Fruit fly (Drosophila melanogaster) whole organism, embryonic: ENCODE data around the gene Ada2a.

Experiments used
- Asciz ChIP-seq: fragments of 200-800 bp; sonication (Bioruptor generic); optimal IDR thresholded peaks from 2 replicates; lab custom pipeline; 2017; ENCODE audit warnings: missing biosample characterization, mild to moderate bottlenecking, missing genetic modification characterization, missing genetic modification reagents
- B-H2 ChIP-seq: fragments of 200-800 bp; sonication (Bioruptor generic); optimal IDR thresholded peaks from 2 replicates; lab custom pipeline; 2018; ENCODE audit warnings: missing biosample characterization, mild to moderate bottlenecking, missing genetic modification characterization
- CG11723 ChIP-seq: fragments of 200-800 bp; sonication (Bioruptor generic); optimal IDR thresholded peaks from 2 replicates; lab custom pipeline; 2017; ENCODE audit warnings: missing biosample characterization, mild to moderate bottlenecking, missing genetic modification characterization
- CG12942 ChIP-seq: fragments of 200-800 bp; sonication (Bioruptor generic); optimal IDR thresholded peaks from 3 replicates; lab custom pipeline; 2016; ENCODE audit warnings: missing biosample characterization, missing genetic modification characterization
- CG13424 ChIP-seq: fragments of 200-800 bp; sonication (Bioruptor generic); optimal IDR thresholded peaks from 2 replicates; lab custom pipeline; 2019; ENCODE audit warnings: missing biosample characterization, mild to moderate bottlenecking, missing genetic modification characterization, moderate library complexity
- CG13624 ChIP-seq: fragments of 200-800 bp; sonication (Bioruptor generic); optimal IDR thresholded peaks from 2 replicates; lab custom pipeline; 2016; ENCODE audit warnings: missing biosample characterization, missing genetic modification characterization
- CG14860 ChIP-seq: fragments of 200-800 bp; sonication (Bioruptor generic); IDR thresholded peaks from 3 replicates; pipeline ENCODE4 v1.3.6; 2022; ENCODE audit warnings: missing biosample characterization, missing genetic modification characterization; ENCODE audit not compliant: partially characterized antibody
- CG1603 ChIP-seq: fragments of 200-800 bp; sonication (Bioruptor generic); optimal IDR thresholded peaks from 2 replicates; lab custom pipeline; 2019; ENCODE audit warnings: missing biosample characterization, mild to moderate bottlenecking, missing genetic modification characterization, moderate library complexity
- CG16779 ChIP-seq: fragments of 200-800 bp; sonication (Bioruptor generic); IDR thresholded peaks from 2 replicates; pipeline ENCODE4 v1.3.6; 2022; ENCODE audit warnings: missing biosample characterization, missing genetic modification characterization
- CG17361 ChIP-seq: fragments of 200-800 bp; sonication (Bioruptor generic); IDR thresholded peaks from 3 replicates; pipeline ENCODE4 v1.3.6; 2022; ENCODE audit warnings: missing biosample characterization, missing genetic modification characterization
- CG2120 ChIP-seq: fragments of 200-800 bp; sonication (Bioruptor generic); optimal IDR thresholded peaks from 3 replicates; lab custom pipeline; 2016; ENCODE audit warnings: missing biosample characterization, missing genetic modification characterization
- CG33213 ChIP-seq: fragments of 200-800 bp; sonication (Bioruptor generic); optimal IDR thresholded peaks from 3 replicates; lab custom pipeline; 2016; ENCODE audit warnings: missing biosample characterization, missing genetic modification characterization
- CG3407 ChIP-seq: fragments of 200-800 bp; sonication (Bioruptor generic); optimal IDR thresholded peaks from 2 replicates; lab custom pipeline; 2018; ENCODE audit warnings: missing biosample characterization, mild to moderate bottlenecking, missing genetic modification characterization
- CG4282 ChIP-seq: fragments of 200-800 bp; sonication (Bioruptor generic); optimal IDR thresholded peaks from 2 replicates; lab custom pipeline; 2016; ENCODE audit warnings: missing biosample characterization, missing genetic modification characterization
- CG4707 ChIP-seq: fragments of 200-800 bp; sonication (Bioruptor generic); optimal IDR thresholded peaks from 2 replicates; lab custom pipeline; 2018; ENCODE audit warnings: missing biosample characterization, mild to moderate bottlenecking, missing genetic modification characterization, moderate library complexity
- CG4854 ChIP-seq: fragments of 200-800 bp; sonication (Bioruptor generic); optimal IDR thresholded peaks from 2 replicates; lab custom pipeline; 2016; ENCODE audit warnings: missing biosample characterization, missing genetic modification characterization, inconsistent platforms
- CG6254 ChIP-seq: fragments of 200-800 bp; sonication (Bioruptor generic); optimal IDR thresholded peaks from 3 replicates; lab custom pipeline; 2017; ENCODE audit warnings: mild to moderate bottlenecking, missing biosample characterization, missing genetic modification reagents, missing genetic modification characterization
- CG6854 ChIP-seq: fragments of 200-800 bp; sonication (Bioruptor generic); optimal IDR thresholded peaks from 3 replicates; lab custom pipeline; 2017; ENCODE audit warnings: missing biosample characterization, mild to moderate bottlenecking, missing genetic modification characterization
- CG7271 ChIP-seq: fragments of 200-800 bp; sonication (Bioruptor generic); optimal IDR thresholded peaks from 2 replicates; lab custom pipeline; 2018; ENCODE audit warnings: missing biosample characterization, mild to moderate bottlenecking, missing genetic modification characterization, moderate library complexity
- CHES-1-like ChIP-seq: fragments of 200-800 bp; sonication (Bioruptor generic); optimal IDR thresholded peaks from 2 replicates; lab custom pipeline; 2016; ENCODE audit warnings: missing biosample characterization, missing genetic modification characterization
- Dip2 ChIP-seq: fragments of 200-800 bp; sonication (Bioruptor generic); IDR thresholded peaks from 2 replicates; pipeline ENCODE4 v1.3.6; 2022; ENCODE audit warnings: missing biosample characterization, missing genetic modification characterization
- Gsc ChIP-seq: fragments of 200-800 bp; sonication (Bioruptor generic); IDR thresholded peaks from 2 replicates; pipeline ENCODE4 v1.3.6; 2022; ENCODE audit warnings: missing biosample characterization, missing genetic modification characterization
- HHEX ChIP-seq: fragments of 200-800 bp; sonication (Bioruptor generic); optimal IDR thresholded peaks from 3 replicates; lab custom pipeline; 2017; ENCODE audit warnings: missing biosample characterization, mild to moderate bottlenecking, missing genetic modification characterization, missing genetic modification reagents
- Hmx ChIP-seq: fragments of 200-800 bp; sonication (Bioruptor generic); optimal IDR thresholded peaks from 2 replicates; lab custom pipeline; 2016; ENCODE audit warnings: missing biosample characterization, missing genetic modification characterization
- Hr78 ChIP-seq, 2 experiments: fragments of 200-800 bp in 1 of 2; fragments of >200 bp in 1 of 2; sonication (Bioruptor generic) in 1 of 2; optimal IDR thresholded peaks; 2 replicates each; lab custom pipeline; 2017 to 2019; ENCODE audit warnings: missing biosample characterization in 2 of 2, missing genetic modification characterization in 2 of 2, mild to moderate bottlenecking in 1 of 2, moderate library complexity in 1 of 2
- Jarid2 ChIP-seq: fragments of 200-800 bp; sonication (Bioruptor generic); optimal IDR thresholded peaks from 3 replicates; lab custom pipeline; 2017; ENCODE audit warnings: mild to moderate bottlenecking, missing biosample characterization, missing genetic modification reagents, missing genetic modification characterization
- Lpt ChIP-seq: fragments of >200 bp; optimal IDR thresholded peaks from 2 replicates; lab custom pipeline; 2018; ENCODE audit warnings: missing biosample characterization, missing genetic modification characterization
- NFAT ChIP-seq: fragments of 200-800 bp; sonication (Bioruptor generic); IDR thresholded peaks from 2 replicates; pipeline ENCODE4 v1.3.6; 2022; ENCODE audit warnings: missing biosample characterization, missing genetic modification characterization
- Nf-YC ChIP-seq: fragments of 200-800 bp; optimal IDR thresholded peaks from 3 replicates; lab custom pipeline; 2019; ENCODE audit warnings: missing biosample characterization, mild to moderate bottlenecking, missing genetic modification characterization, moderate library complexity
- Stat92E ChIP-seq, 3 experiments: fragments of >200 bp in 2 of 3; fragments of 200-800 bp in 1 of 3; sonication (Bioruptor generic) in 1 of 3; optimal IDR thresholded peaks; 2 replicates each; lab custom pipeline; 2017 to 2019; ENCODE audit warnings: missing biosample characterization in 3 of 3, missing genetic modification characterization in 3 of 3, mild to moderate bottlenecking in 1 of 3, moderate library complexity in 1 of 3
- Tbp ChIP-seq: fragments of >200 bp; optimal IDR thresholded peaks from 2 replicates; lab custom pipeline; 2018; ENCODE audit warnings: missing biosample characterization, missing genetic modification characterization
- btn ChIP-seq: fragments of 200-800 bp; sonication (Bioruptor generic); optimal IDR thresholded peaks from 2 replicates; lab custom pipeline; 2016; ENCODE audit warnings: missing biosample characterization, missing genetic modification characterization
- da ChIP-seq: fragments of 200-800 bp; sonication (Bioruptor generic); optimal IDR thresholded peaks from 2 replicates; lab custom pipeline; 2016; ENCODE audit warnings: missing biosample characterization, missing genetic modification characterization
- dati ChIP-seq: fragments of 200-800 bp; sonication (Bioruptor generic); IDR thresholded peaks from 2 replicates; pipeline ENCODE4 v1.3.6; 2022; ENCODE audit warnings: missing biosample characterization, missing genetic modification characterization
- ems ChIP-seq: fragments of 200-800 bp; sonication (Bioruptor generic); optimal IDR thresholded peaks from 3 replicates; lab custom pipeline; 2016; ENCODE audit warnings: missing biosample characterization, missing genetic modification characterization
- exex ChIP-seq: fragments of 200-800 bp; sonication (Bioruptor generic); optimal IDR thresholded peaks from 4 replicates; lab custom pipeline; 2018; ENCODE audit warnings: missing biosample characterization, mild to moderate bottlenecking, missing genetic modification characterization, moderate library complexity
- gem ChIP-seq: fragments of 200-800 bp; sonication (Bioruptor generic); optimal IDR thresholded peaks from 2 replicates; lab custom pipeline; 2019; ENCODE audit warnings: missing biosample characterization, mild to moderate bottlenecking, missing genetic modification characterization, moderate library complexity
- gfzf ChIP-seq: fragments of 200-800 bp; sonication (Bioruptor generic); optimal IDR thresholded peaks from 2 replicates; lab custom pipeline; 2016; ENCODE audit warnings: missing biosample characterization, mild to moderate bottlenecking, missing genetic modification characterization, moderate library complexity
- her ChIP-seq: fragments of 200-800 bp; sonication (Bioruptor generic); optimal IDR thresholded peaks from 2 replicates; lab custom pipeline; 2016; ENCODE audit warnings: missing biosample characterization, missing genetic modification characterization
- jumu ChIP-seq: fragments of 200-800 bp; sonication (Bioruptor generic); optimal IDR thresholded peaks from 3 replicates; lab custom pipeline; 2016; ENCODE audit warnings: missing biosample characterization, missing genetic modification characterization
- lilli ChIP-seq: fragments of 200-800 bp; sonication (Bioruptor generic); optimal IDR thresholded peaks from 3 replicates; lab custom pipeline; 2016; ENCODE audit warnings: missing biosample characterization, missing genetic modification characterization
- luna ChIP-seq: fragments of 200-800 bp; sonication (Bioruptor generic); optimal IDR thresholded peaks from 2 replicates; lab custom pipeline; 2016; ENCODE audit warnings: missing biosample characterization, missing genetic modification characterization
- peb ChIP-seq: fragments of 200-800 bp; sonication (Bioruptor generic); IDR thresholded peaks from 2 replicates; pipeline ENCODE4 v1.3.6; 2022; ENCODE audit warnings: missing biosample characterization, missing genetic modification characterization
- phol ChIP-seq: fragments of 200-800 bp; sonication (Bioruptor generic); optimal IDR thresholded peaks from 3 replicates; lab custom pipeline; 2018; ENCODE audit warnings: missing biosample characterization, mild to moderate bottlenecking, missing genetic modification characterization, moderate library complexity
- ranshi ChIP-seq: fragments of 200-800 bp; sonication (Bioruptor generic); IDR thresholded peaks from 2 replicates; pipeline ENCODE4 v1.3.6; 2022; ENCODE audit warnings: missing biosample characterization, missing genetic modification characterization
- shn ChIP-seq: fragments of 200-800 bp; sonication (Bioruptor generic); optimal IDR thresholded peaks from 3 replicates; lab custom pipeline; 2016; ENCODE audit warnings: missing biosample characterization, missing genetic modification characterization
- sisA ChIP-seq: fragments of 200-800 bp; sonication (Bioruptor generic); IDR thresholded peaks from 2 replicates; pipeline ENCODE4 v1.3.6; 2022; ENCODE audit warnings: missing biosample characterization, missing genetic modification characterization
- slbo ChIP-seq: fragments of 200-800 bp; sonication (Bioruptor generic); IDR thresholded peaks from 2 replicates; pipeline ENCODE4 v1.3.6; 2022; ENCODE audit warnings: missing biosample characterization, missing genetic modification characterization
- sqz ChIP-seq: fragments of 200-800 bp; sonication (Bioruptor generic); optimal IDR thresholded peaks from 3 replicates; lab custom pipeline; 2018; ENCODE audit warnings: missing biosample characterization, mild to moderate bottlenecking, missing genetic modification characterization
- toy ChIP-seq: fragments of 200-800 bp; sonication (Bioruptor generic); IDR thresholded peaks from 2 replicates; pipeline ENCODE4 v1.3.6; 2022; ENCODE audit warnings: missing biosample characterization, missing genetic modification characterization
- z ChIP-seq: fragments of 200-800 bp; sonication (Bioruptor generic); IDR thresholded peaks from 3 replicates; pipeline ENCODE4 v1.3.6; 2022; ENCODE audit warnings: missing biosample characterization, missing genetic modification characterization

Ada2a gene

DNA sequence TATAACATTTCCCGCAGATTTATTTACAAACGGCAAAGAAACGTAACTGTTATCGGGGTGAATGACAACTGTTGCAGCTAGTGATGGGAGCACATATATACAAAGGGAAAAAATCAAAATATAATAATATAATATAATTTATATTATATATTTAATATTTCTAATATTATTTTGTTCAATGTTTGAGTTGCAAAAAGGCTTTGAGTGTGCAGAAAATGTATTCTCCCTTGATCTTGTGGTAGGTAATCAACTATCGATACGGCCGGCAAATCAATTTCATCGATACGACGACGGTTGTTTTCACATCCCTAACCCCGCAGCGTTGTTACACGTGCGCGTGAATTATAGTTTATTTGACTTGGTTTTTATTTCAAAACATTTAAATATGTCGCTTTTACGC lies 31.9 kb downstream of the Ada2a start, which contains the start of the genes mTerf5 and Non3 (continued):
- no peak for TF ChIP-seq Dip2 (GFP tag; lab: Robert Waterston, UW)
- peak; percentile 70 for TF ChIP-seq B-H2 (GFP tag; lab: Kevin White, UChicago)
- TF ChIP-seq CG16779 (GFP tag; lab: Robert Waterston, UW) = no peak
- TF ChIP-seq toy (GFP tag; lab: Robert Waterston, UW) = no peak
- no peak for TF ChIP-seq CG33213 (GFP tag; lab: Kevin White, UChicago)
- no peak for TF ChIP-seq da
- no peak for TF ChIP-seq CG4282
- peak; percentile 67; the same call in 1 of the 2 replicates for TF ChIP-seq slbo (GFP tag; lab: Robert Waterston, UW)
- peak; percentile 40 for TF ChIP-seq HHEX (GFP tag; lab: Kevin White, UChicago)
- TF ChIP-seq btn (GFP tag; lab: Kevin White, UChicago) = no peak
- no peak for TF ChIP-seq Tbp (GFP tag; lab: Kevin White, UChicago)
- TF ChIP-seq CG7271 (tag; lab: Kevin White, UChicago) = peak; percentile 44
- TF ChIP-seq CG2120 = peak; percentile 63
- no peak for TF ChIP-seq gfzf (GFP tag; lab: Kevin White, UChicago)
- peak; percentile 68 for TF ChIP-seq phol (tag; lab: Kevin White, UChicago)
- peak; percentile 58; the same call in 2 of the 3 replicates for TF ChIP-seq CG17361 (GFP tag; lab: Robert Waterston, UW)
- no peak for TF ChIP-seq CG4854
- no peak for TF ChIP-seq CG13624 (GFP tag; lab: Kevin White, UChicago)
- TF ChIP-seq NFAT = no peak
- TF ChIP-seq Lpt = no peak
- no peak for TF ChIP-seq Hmx (GFP tag; lab: Kevin White, UChicago)
- TF ChIP-seq Asciz (GFP tag; lab: Kevin White, UChicago) = no peak
- TF ChIP-seq Jarid2 (GFP tag; lab: Kevin White, UChicago) = no peak
- peak; percentile 43 for TF ChIP-seq CG6254 (GFP tag; lab: Kevin White, UChicago)
- TF ChIP-seq CG6854 (GFP tag; lab: Kevin White, UChicago) = no peak
- TF ChIP-seq sqz (GFP tag; lab: Kevin White, UChicago) = no peak
- TF ChIP-seq Nf-YC (tag; lab: Kevin White, UChicago) = peak; percentile 65
- TF ChIP-seq CG4707 (GFP tag; lab: Kevin White, UChicago) = no peak
- no peak for TF ChIP-seq Hr78 (GFP tag; optimal IDR thresholded peaks at IDR 0.05; lab: Kevin White, UChicago)
- peak; percentile 18 for TF ChIP-seq shn
- TF ChIP-seq gem (tag; lab: Kevin White, UChicago) = peak; percentile 80
- peak; percentile 81 for TF ChIP-seq CG14860
- TF ChIP-seq z = no peak
- TF ChIP-seq CG3407 (GFP tag; lab: Kevin White, UChicago) = no peak
- peak; percentile 12 for TF ChIP-seq exex (tag; lab: Kevin White, UChicago)
- peak; percentile 29; the same call in 1 of the 2 replicates for TF ChIP-seq sisA (GFP tag; lab: Robert Waterston, UW)
- TF ChIP-seq her (GFP tag; lab: Kevin White, UChicago) = no peak
- TF ChIP-seq CG12942 (GFP tag; lab: Kevin White, UChicago) = peak; percentile 46
- peak; percentile 23 for TF ChIP-seq jumu
- TF ChIP-seq Gsc (GFP tag; lab: Robert Waterston, UW) = no peak
- TF ChIP-seq peb (GFP tag; lab: Robert Waterston, UW) = peak; percentile 17; the same call in 1 of the 2 replicates
- TF ChIP-seq lilli (GFP tag; lab: Kevin White, UChicago) = peak; percentile 61
- TF ChIP-seq dati (GFP tag; lab: Robert Waterston, UW) = no peak
- TF ChIP-seq luna (GFP tag; lab: Kevin White, UChicago) = no peak
- no peak for TF ChIP-seq Stat92E (GFP tag; optimal IDR thresholded peaks at IDR 0.05; lab: Kevin White, UChicago)
- TF ChIP-seq ranshi = 0 out of 2 replicates have a peak, but pooled peaks have one; percentile 40
- no peak for TF ChIP-seq ems (GFP tag; lab: Kevin White, UChicago)
- TF ChIP-seq CG13424 (tag; lab: Kevin White, UChicago) = peak; percentile 75
- no peak for TF ChIP-seq CHES-1-like (GFP tag; lab: Kevin White, UChicago)
- no peak for TF ChIP-seq CG1603 (tag; lab: Kevin White, UChicago)
- peak; percentile 21 for TF ChIP-seq CG11723
